Worm (Caenorhabditis elegans): Measurements from ENCODE around the gene mrps-11.

mrps-11 gene

ce11 chrV:12506185-12506584 is 11.8 kb upstream of the mrps-11 start, which contains the start of gene nlp-46:
Gene nlp-46 (minus strand): TSS chrV:12506285.
- TF ChIP-seq aptf-2 (GFP tag; conservative IDR thresholded peaks at IDR 0.05) (no peak), lin-26 (GFP tag; IDR thresholded peaks at IDR 0.05) (no peak), die-1 (tag; optimal IDR thresholded peaks at IDR 0.05) (no peak), hlh-26 (GFP tag; conservative IDR thresholded peaks at IDR 0.05) (no peak), B0019.2 (GFP tag; conservative IDR thresholded peaks at IDR 0.05) (no peak), xnd-1 (tag; optimal IDR thresholded peaks at IDR 0.05) (no peak), D2030.7 (GFP tag; IDR thresholded peaks at IDR 0.05) (no peak), snpc-4 (GFP tag; optimal IDR thresholded peaks at IDR 0.05) (no peak), snpc-4 (tag; optimal IDR thresholded peaks at IDR 0.05) (no peak), fkh-3 (tag; optimal IDR thresholded peaks at IDR 0.05) (no peak)

ce11 chrV:12505730-12506129 is 11.3 kb upstream of the mrps-11 start:
- TF ChIP-seq nfya-1 (tag; optimal IDR thresholded peaks at IDR 0.05; ENCODE audit: borderline replicate concordance, insufficient read depth) (no peak), lin-35 (GFP tag; optimal IDR thresholded peaks at IDR 0.05) (no peak), athp-1 (tag; optimal IDR thresholded peaks at IDR 0.05) (no peak), madf-8 (GFP tag; conservative IDR thresholded peaks at IDR 0.05) (no peak), ZK185.1 (tag; optimal IDR thresholded peaks at IDR 0.05; ENCODE audit: poor library complexity, severe bottlenecking) (no peak), B0261.1 (tag; optimal IDR thresholded peaks at IDR 0.05) (no peak), nhr-120 (GFP tag; IDR thresholded peaks at IDR 0.05) (no peak), B0336.3 (GFP tag; IDR thresholded peaks at IDR 0.05) (no peak), F37B4.10 (GFP tag; IDR thresholded peaks at IDR 0.05) (no peak), chd-7 (tag; optimal IDR thresholded peaks at IDR 0.05) (no peak), ceh-79 (tag; optimal IDR thresholded peaks at IDR 0.05) (no peak), F52B5.7 (tag; optimal IDR thresholded peaks at IDR 0.05) (no peak), F22D6.2 (tag; optimal IDR thresholded peaks at IDR 0.05) (no peak), lsl-1 (GFP tag; optimal IDR thresholded peaks at IDR 0.05) (no peak), K12H6.12 (tag; optimal IDR thresholded peaks at IDR 0.05) (no peak), F10E7.11 (tag; optimal IDR thresholded peaks at IDR 0.05) (no peak), F57C9.4 (tag; optimal IDR thresholded peaks at IDR 0.05) (no peak), K11D2.4 (GFP tag; IDR thresholded peaks at IDR 0.05) (no peak), hsf-1 (GFP tag; IDR thresholded peaks at IDR 0.05) (no peak), ceh-58 (GFP tag; IDR thresholded peaks at IDR 0.05) (no peak)

- TF ChIP-seq F55B11.4 (tag; optimal IDR thresholded peaks at IDR 0.05; ENCODE audit: borderline replicate concordance, insufficient read depth), result no peak
- TF ChIP-seq nfya-2 (GFP tag; IDR thresholded peaks at IDR 0.05), result no peak
- no peak for TF ChIP-seq unc-62 (GFP tag; optimal IDR thresholded peaks at IDR 0.05)
- no peak for TF ChIP-seq ceh-27 (GFP tag; optimal IDR thresholded peaks at IDR 0.05)
- TF ChIP-seq nhr-27 (tag; optimal IDR thresholded peaks at IDR 0.05), result no peak
- no peak for TF ChIP-seq T07F8.4 (tag; optimal IDR thresholded peaks at IDR 0.05)
- TF ChIP-seq hlh-12 (tag; optimal IDR thresholded peaks at IDR 0.05), result no peak
- TF ChIP-seq ceh-91 (GFP tag; IDR thresholded peaks at IDR 0.05), result no peak
Observed at ce11 chrV:12503494-12503893, 9.1 kb upstream of the mrps-11 start, which contains the start of gene T28H10.1. Gene T28H10.1 (plus strand): TSS chrV:12503794.
